Fruit fly (Drosophila melanogaster) whole organism, wandering third instar larva: Measurements from ENCODE around the gene Eig71Eh.

ENCODE experiments used
- CG32264 ChIP-seq: fragments of 200-800 bp; sonication (Bioruptor generic); optimal IDR thresholded peaks from 2 replicates; lab custom pipeline; 2016; ENCODE audit warnings: missing biosample characterization, missing genetic modification characterization
- Dfd ChIP-seq: fragments of >200 bp; optimal IDR thresholded peaks from 2 replicates; lab custom pipeline; 2017; ENCODE audit warnings: missing biosample characterization, missing genetic modification characterization
- HLH106 ChIP-seq: fragments of 200-800 bp; optimal IDR thresholded peaks from 3 replicates; lab custom pipeline; 2019; ENCODE audit warnings: missing biosample characterization, mild to moderate bottlenecking, missing genetic modification characterization, moderate library complexity
- Myc ChIP-seq: fragments of >200 bp; optimal IDR thresholded peaks from 2 replicates; lab custom pipeline; 2017
- Rel ChIP-seq, 2 experiments: fragments of 200-800 bp; sonication (Bioruptor generic) in 1 of 2; optimal IDR thresholded peaks; 2 replicates in 1 of 2; 3 replicates in 1 of 2; lab custom pipeline; 2016 to 2019; ENCODE audit warnings: mild to moderate bottlenecking in 2 of 2, missing biosample characterization in 2 of 2, missing genetic modification characterization in 2 of 2, moderate library complexity in 1 of 2
- Vsx2 ChIP-seq: fragments of 200-300, 225-300 bp; sonication (Bioruptor generic); optimal IDR thresholded peaks from 2 replicates; lab custom pipeline; 2018; ENCODE audit warnings: missing biosample characterization, missing genetic modification characterization; ENCODE audit not compliant: partially characterized antibody
- br ChIP-seq: fragments of 200-800 bp; sonication (Bioruptor generic); optimal IDR thresholded peaks from 2 replicates; lab custom pipeline; 2016; ENCODE audit warnings: missing biosample characterization, missing genetic modification characterization
- brk ChIP-seq: fragments of 200-800 bp; sonication (Bioruptor generic); optimal IDR thresholded peaks from 2 replicates; lab custom pipeline; 2016; ENCODE audit warnings: missing biosample characterization, mild to moderate bottlenecking, missing genetic modification characterization
- dsf ChIP-seq: sonication (Bioruptor generic); optimal IDR thresholded peaks from 2 replicates; lab custom pipeline; 2016; ENCODE audit warnings: missing biosample characterization, missing genetic modification characterization, borderline replicate concordance
- foxo ChIP-seq, 2 experiments: fragments of 200-800 bp; sonication (Bioruptor generic); optimal IDR thresholded peaks; 2 replicates in 1 of 2; 3 replicates in 1 of 2; lab custom pipeline; 2016 to 2017; ENCODE audit warnings: missing biosample characterization in 2 of 2, missing genetic modification characterization in 2 of 2
- h ChIP-seq: fragments of 200-800 bp; sonication (Bioruptor generic); optimal IDR thresholded peaks from 3 replicates; lab custom pipeline; 2016; ENCODE audit warnings: missing biosample characterization, mild to moderate bottlenecking, missing genetic modification characterization
- psq ChIP-seq: fragments of 200-800 bp; sonication (Bioruptor generic); optimal IDR thresholded peaks from 3 replicates; lab custom pipeline; 2017; ENCODE audit warnings: missing biosample characterization, mild to moderate bottlenecking, missing genetic modification characterization, moderate library complexity
- tai ChIP-seq: sonication (Bioruptor generic); optimal IDR thresholded peaks from 2 replicates; lab custom pipeline; 2016; ENCODE audit warnings: missing biosample characterization, missing genetic modification characterization
- usp ChIP-seq: fragments of >200 bp; optimal IDR thresholded peaks from 2 replicates; lab custom pipeline; 2017; ENCODE audit warnings: missing biosample characterization, missing genetic modification characterization

DNA sequence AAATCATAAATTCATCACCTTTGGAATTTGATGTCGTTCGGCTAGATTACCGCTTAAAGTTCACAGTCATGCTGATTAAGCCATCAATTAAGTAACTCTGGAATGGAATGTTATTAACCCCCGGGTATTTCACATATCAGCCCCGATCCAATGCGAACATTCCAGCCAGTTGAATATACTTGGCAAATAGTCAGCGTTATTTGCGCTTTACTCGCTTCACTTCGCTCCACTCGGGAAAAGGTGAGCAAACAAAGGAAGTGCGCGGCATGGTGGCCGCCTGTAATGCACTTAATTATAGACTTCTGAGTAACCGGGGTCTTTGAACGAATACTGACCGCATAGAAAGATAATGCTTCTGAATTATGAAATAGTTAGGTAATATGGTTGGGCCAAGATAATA lies 21.6 kb downstream of the Eig71Eh start:
- TF ChIP-seq usp (GFP tag; lab: Kevin White, UChicago) (no peak), br (GFP tag; lab: Kevin White, UChicago) (peak; percentile 39), Dfd (GFP tag; lab: Kevin White, UChicago) (no peak), Vsx2 (GFP tag; lab: Kevin White, UChicago) (no peak), CG32264 (GFP tag; lab: Kevin White, UChicago) (no peak), psq (GFP tag; lab: Kevin White, UChicago) (no peak), Myc (no peak), foxo (GFP tag; optimal IDR thresholded peaks at IDR 0.05; lab: Kevin White, UChicago) (peak in 1 of 2 experiments; percentile 21), dsf (GFP tag; lab: Kevin White, UChicago) (no peak), HLH106 (tag; lab: Kevin White, UChicago) (no peak), Rel (GFP tag; optimal IDR thresholded peaks at IDR 0.05; lab: Kevin White, UChicago) (no peak), Rel (tag; optimal IDR thresholded peaks at IDR 0.05; lab: Kevin White, UChicago) (peak; percentile 42), tai (GFP tag; lab: Kevin White, UChicago) (peak; percentile 35), h (GFP tag; lab: Kevin White, UChicago) (peak; percentile 76), brk (GFP tag; lab: Kevin White, UChicago) (peak; percentile 22)
